Worm (Caenorhabditis elegans): ENCODE measurements around the gene pkg-2.
A peak's percentile ranks its signal among the peaks of the same experiment; 100 is the strongest.

pkg-2 gene

ce11 chrIV:8488043-8488442 lies 32.7 kb upstream of the pkg-2 start (continued):
- TF ChIP-seq elt-2 (tag; optimal IDR thresholded peaks at IDR 0.05) = no peak

- no peak for TF ChIP-seq tlp-1 (tag; optimal IDR thresholded peaks at IDR 0.05)
Measured at ce11 chrIV:8489915-8490314, 30.8 kb upstream of the pkg-2 start, which contains the start of gene srlf-2. Gene srlf-2 (plus strand): TSS chrIV:8490215.

- TF ChIP-seq nhr-11 (tag; optimal IDR thresholded peaks at IDR 0.05) = no peak
- no peak for TF ChIP-seq hpl-2 (GFP tag; optimal IDR thresholded peaks at IDR 0.05)
- TF ChIP-seq nhr-237 (tag; optimal IDR thresholded peaks at IDR 0.05) = no peak
- TF ChIP-seq snu-23 (GFP tag; optimal IDR thresholded peaks at IDR 0.05) = no peak
- no peak for TF ChIP-seq F16B12.6 (tag; optimal IDR thresholded peaks at IDR 0.05)
- TF ChIP-seq zip-4 (GFP tag; optimal IDR thresholded peaks at IDR 0.05) = no peak
- TF ChIP-seq nhr-47 (tag; optimal IDR thresholded peaks at IDR 0.05) = no peak
- no peak for TF ChIP-seq unc-62 (GFP tag; optimal IDR thresholded peaks at IDR 0.05)
- TF ChIP-seq fkh-10 (GFP tag; optimal IDR thresholded peaks at IDR 0.05) = no peak
- no peak for TF ChIP-seq ets-5 (GFP tag; IDR thresholded peaks at IDR 0.05)
- TF ChIP-seq grh-1 (GFP tag; IDR thresholded peaks at IDR 0.05) = no peak
- TF ChIP-seq ceh-88 (GFP tag; IDR thresholded peaks at IDR 0.05) = no peak
- no peak for TF ChIP-seq pax-3 (tag; optimal IDR thresholded peaks at IDR 0.05)
- TF ChIP-seq nhr-19 (GFP tag; conservative IDR thresholded peaks at IDR 0.05) = no peak
- no peak for TF ChIP-seq Y116A8C.19 (tag; optimal IDR thresholded peaks at IDR 0.05; ENCODE audit: borderline replicate concordance)
- no peak for TF ChIP-seq lin-35 (GFP tag; optimal IDR thresholded peaks at IDR 0.05)
Measured at ce11 chrIV:8492242-8492641, 28.5 kb upstream of the pkg-2 start, which contains the start of gene sru-7. Gene sru-7 (plus strand): TSS chrIV:8492542.

- TF ChIP-seq snpc-4 (tag; optimal IDR thresholded peaks at IDR 0.05) = no peak
- TF ChIP-seq unc-86 (tag; optimal IDR thresholded peaks at IDR 0.05) = no peak
- TF ChIP-seq C16A3.4 (tag; optimal IDR thresholded peaks at IDR 0.05) = no peak
- no peak for TF ChIP-seq swsn-7 (tag; optimal IDR thresholded peaks at IDR 0.05)
- no peak for TF ChIP-seq nhr-28 (tag; optimal IDR thresholded peaks at IDR 0.05)
- no peak for TF ChIP-seq nhr-85 (tag)
- no peak for TF ChIP-seq lsy-2 (tag; optimal IDR thresholded peaks at IDR 0.05)
- no peak for TF ChIP-seq irx-1 (tag; optimal IDR thresholded peaks at IDR 0.05)
- no peak for TF ChIP-seq Y116A8C.19 (tag; optimal IDR thresholded peaks at IDR 0.05; ENCODE audit: borderline replicate concordance)
Measured at ce11 chrIV:8496263-8496662, 24.4 kb upstream of the pkg-2 start, which contains the start of gene C28C12.12. Gene C28C12.12 (minus strand): TSS chrIV:8496363.

ce11 chrIV:8498773-8499360 lies 21.8 kb upstream of the pkg-2 start, which contains the start of the genes acdh-13 and mesp-1:
Gene acdh-13 (minus strand): TSS chrIV:8498823.
Gene mesp-1 (plus strand): TSS chrIV:8499310.
- TF ChIP-seq nhr-20 (tag; optimal IDR thresholded peaks at IDR 0.05) (peak; percentile 53), nhr-76 (tag; optimal IDR thresholded peaks at IDR 0.05) (no peak), xbp-1 (tag; optimal IDR thresholded peaks at IDR 0.05) (peak; percentile 35), aly-2 (tag; optimal IDR thresholded peaks at IDR 0.05) (no peak), pag-3 (tag; optimal IDR thresholded peaks at IDR 0.05; ENCODE audit: borderline replicate concordance, insufficient read depth) (no peak), hpl-2 (GFP tag; optimal IDR thresholded peaks at IDR 0.05) (no peak), dpl-1 (GFP tag; optimal IDR thresholded peaks at IDR 0.05) (peak; percentile 88 to 93 (median 91)), nhr-71 (tag; optimal IDR thresholded peaks at IDR 0.05) (peak; percentile 67), pax-3 (tag; optimal IDR thresholded peaks at IDR 0.05) (peak; percentile 64), unc-30 (tag; optimal IDR thresholded peaks at IDR 0.05) (no peak), unc-62 (GFP tag; optimal IDR thresholded peaks at IDR 0.05) (no peak), nhr-237 (tag; optimal IDR thresholded peaks at IDR 0.05) (no peak), ama-1 (optimal IDR thresholded peaks at IDR 0.05) (no peak), tlp-1 (tag; optimal IDR thresholded peaks at IDR 0.05) (no peak), unc-130 (tag; optimal IDR thresholded peaks at IDR 0.05) (no peak), elt-3 (tag; optimal IDR thresholded peaks at IDR 0.05) (peak in 1 of 6 experiments; percentile 27), pqm-1 (tag; optimal IDR thresholded peaks at IDR 0.05) (no peak), mef-2 (tag; optimal IDR thresholded peaks at IDR 0.05) (no peak), rnt-1 (tag; optimal IDR thresholded peaks at IDR 0.05) (peak; percentile 95), nhr-47 (tag; optimal IDR thresholded peaks at IDR 0.05) (peak; percentile 70), lsy-2 (tag; optimal IDR thresholded peaks at IDR 0.05) (peak; percentile 43 to 66), C34B4.2 (tag; optimal IDR thresholded peaks at IDR 0.05) (no peak), sup-37 (GFP tag; optimal IDR thresholded peaks at IDR 0.05) (no peak), nhr-19 (GFP tag; conservative IDR thresholded peaks at IDR 0.05) (no peak), C16A3.4 (tag; optimal IDR thresholded peaks at IDR 0.05) (peak; percentile 10), lin-13 (GFP tag; optimal IDR thresholded peaks at IDR 0.05) (peak; percentile 3), ceh-88 (GFP tag; IDR thresholded peaks at IDR 0.05) (no peak), elt-2 (tag; optimal IDR thresholded peaks at IDR 0.05) (peak; percentile 20), grh-1 (GFP tag; IDR thresholded peaks at IDR 0.05) (no peak), unc-86 (tag; optimal IDR thresholded peaks at IDR 0.05) (peak; percentile 10), nhr-11 (tag; optimal IDR thresholded peaks at IDR 0.05) (no peak), zip-4 (GFP tag; optimal IDR thresholded peaks at IDR 0.05) (no peak)

Measured in whole organism, L1 larva.